Fruit fly (Drosophila melanogaster): Measurements from ENCODE around the gene CG12795.

DNA sequence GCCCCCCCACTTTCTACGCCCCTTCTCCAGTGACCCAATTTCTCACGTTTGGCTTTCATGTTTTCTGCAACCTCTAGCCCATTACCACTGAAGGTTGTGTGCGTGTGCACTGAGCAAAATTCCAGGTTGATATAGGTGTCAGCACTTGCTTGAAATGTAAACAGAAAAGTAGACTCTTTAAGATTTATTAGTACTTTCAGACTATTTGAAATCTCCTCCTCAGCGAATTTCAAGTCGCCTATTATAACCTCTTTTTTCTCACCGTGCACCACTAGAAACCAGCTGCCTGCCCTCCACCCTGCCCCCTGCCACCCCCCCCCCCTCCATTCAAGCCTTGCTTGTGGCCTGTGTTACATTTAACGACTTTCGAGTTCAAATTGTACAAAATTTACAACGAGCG, 17.2 kb upstream of the CG12795 start:
- TF ChIP-seq Mio (GFP tag; optimal IDR thresholded peaks at IDR 0.05) (no peak), Dfd (GFP tag; optimal IDR thresholded peaks at IDR 0.05) (no peak), psq (GFP tag; optimal IDR thresholded peaks at IDR 0.05) (no peak), usp (GFP tag; optimal IDR thresholded peaks at IDR 0.05) (no peak), Myc (optimal IDR thresholded peaks at IDR 0.05) (no peak), ey (GFP tag; optimal IDR thresholded peaks at IDR 0.05) (no peak)
